Worm (Caenorhabditis elegans): ENCODE data around the gene grl-14.

grl-14 gene

DNA sequence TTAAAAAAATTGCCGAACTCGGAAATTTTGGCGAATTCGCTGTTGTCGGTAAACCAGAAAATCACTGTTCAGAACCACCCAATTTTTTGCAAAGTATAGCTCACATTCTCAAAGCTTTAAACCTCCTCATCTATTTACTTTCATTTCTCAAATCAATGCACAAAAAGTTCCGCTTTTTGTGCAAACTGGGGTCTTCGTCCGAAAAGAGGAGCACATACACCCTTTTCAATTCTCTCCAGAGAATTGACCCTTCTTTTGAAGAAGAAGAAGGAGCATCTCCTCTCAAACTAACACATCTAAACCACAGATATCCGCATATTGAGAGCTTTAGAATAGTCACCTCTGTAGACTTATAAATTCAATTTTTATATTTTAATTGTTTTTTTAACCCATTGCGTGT, 50.0 kb downstream of the grl-14 start:
- TF ChIP-seq cog-1 (tag; optimal IDR thresholded peaks at IDR 0.05): no peak
- TF ChIP-seq ztf-23 (GFP tag; IDR thresholded peaks at IDR 0.05): no peak
- TF ChIP-seq flt-1 (GFP tag; IDR thresholded peaks at IDR 0.05): no peak
- no peak for TF ChIP-seq T22C8.4 (GFP tag; IDR thresholded peaks at IDR 0.05)
- no peak for TF ChIP-seq med-1 (GFP tag; optimal IDR thresholded peaks at IDR 0.05; ENCODE audit: insufficient read depth)
- TF ChIP-seq ztf-29 (GFP tag; IDR thresholded peaks at IDR 0.05): no peak
- TF ChIP-seq klf-2 (GFP tag; conservative IDR thresholded peaks at IDR 0.05): no peak
- TF ChIP-seq ref-1 (GFP tag; conservative IDR thresholded peaks at IDR 0.05): no peak
- no peak for TF ChIP-seq tab-1 (GFP tag; IDR thresholded peaks at IDR 0.05)
